Worm (Caenorhabditis elegans): ENCODE data around the gene srh-247.

srh-247 gene

DNA sequence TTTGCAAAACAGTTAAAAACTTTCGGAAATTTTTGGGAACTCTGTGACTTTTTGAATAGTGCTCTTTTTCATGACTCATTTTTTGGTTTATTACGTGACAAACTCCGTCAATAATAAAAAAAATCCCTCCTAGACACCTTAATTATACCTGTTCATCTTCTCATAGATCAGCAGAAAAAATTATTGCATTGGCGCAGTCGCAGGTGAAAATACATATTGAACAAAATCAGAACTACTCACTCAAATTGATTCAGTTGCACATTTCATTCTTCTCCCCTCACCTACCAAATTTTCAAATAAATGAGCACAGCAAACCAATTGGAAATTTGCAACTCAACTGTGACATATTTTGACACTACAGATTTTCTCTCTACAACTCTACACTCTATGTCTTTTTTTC, 41.0 kb downstream of the srh-247 start, which contains the start of gene srh-127:
Gene srh-127 (plus strand): TSS at position 301 of the 400 bp plus-strand sequence.
- no peak for TF ChIP-seq hlh-13 (GFP tag; optimal IDR thresholded peaks at IDR 0.05)
- no peak for TF ChIP-seq unc-3 (GFP tag; conservative IDR thresholded peaks at IDR 0.05)
- no peak for TF ChIP-seq unc-3 (tag; optimal IDR thresholded peaks at IDR 0.05)
- TF ChIP-seq nhr-11 (tag; optimal IDR thresholded peaks at IDR 0.05), result no peak
- no peak for TF ChIP-seq rnt-1 (tag; optimal IDR thresholded peaks at IDR 0.05)
- no peak for TF ChIP-seq F13H6.1 (tag; optimal IDR thresholded peaks at IDR 0.05)
- TF ChIP-seq sox-4 (tag; optimal IDR thresholded peaks at IDR 0.05), result no peak
- TF ChIP-seq tbx-2 (tag; optimal IDR thresholded peaks at IDR 0.05), result no peak
- no peak for TF ChIP-seq ttx-3 (tag; optimal IDR thresholded peaks at IDR 0.05)
- TF ChIP-seq odd-2 (tag; optimal IDR thresholded peaks at IDR 0.05), result no peak
- TF ChIP-seq hlh-8 (tag; optimal IDR thresholded peaks at IDR 0.05), result no peak
- no peak for TF ChIP-seq pat-9 (tag; optimal IDR thresholded peaks at IDR 0.05)
- no peak for TF ChIP-seq mec-3 (tag; optimal IDR thresholded peaks at IDR 0.05; ENCODE audit: borderline replicate concordance)
- TF ChIP-seq zip-5 (tag; optimal IDR thresholded peaks at IDR 0.05), result no peak
- TF ChIP-seq pha-4 (tag; optimal IDR thresholded peaks at IDR 0.05), result no peak
- TF ChIP-seq ets-4 (tag; optimal IDR thresholded peaks at IDR 0.05), result no peak
- TF ChIP-seq pha-2 (tag; optimal IDR thresholded peaks at IDR 0.05), result no peak
- no peak for TF ChIP-seq C38D4.7 (GFP tag; optimal IDR thresholded peaks at IDR 0.05)
- TF ChIP-seq ceh-45 (GFP tag; IDR thresholded peaks at IDR 0.05), result no peak

DNA sequence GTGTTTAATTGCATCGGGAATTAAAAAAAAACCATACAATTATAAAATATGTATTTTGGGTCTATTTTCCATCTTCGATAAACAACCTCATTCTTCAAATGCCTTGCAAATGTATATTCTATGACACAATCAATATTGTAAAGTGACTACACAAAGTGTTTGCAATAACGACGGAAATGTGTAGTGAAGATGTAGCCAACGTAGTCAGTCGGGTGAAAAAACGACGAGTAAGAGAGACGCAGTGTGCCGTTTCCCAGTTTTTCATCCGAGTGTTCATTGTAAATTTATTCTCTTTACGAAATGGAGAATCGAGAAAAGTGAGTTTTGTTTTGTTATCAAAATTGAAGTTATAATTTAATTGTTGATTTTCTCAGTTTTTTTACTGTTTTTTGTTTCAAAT, 42.0 kb downstream of the srh-247 start, which contains the start of gene F37B4.15:
Gene F37B4.15 (plus strand): TSS at position 301 of the 400 bp plus-strand sequence.
- no peak for TF ChIP-seq mec-3 (tag; optimal IDR thresholded peaks at IDR 0.05; ENCODE audit: borderline replicate concordance)

DNA sequence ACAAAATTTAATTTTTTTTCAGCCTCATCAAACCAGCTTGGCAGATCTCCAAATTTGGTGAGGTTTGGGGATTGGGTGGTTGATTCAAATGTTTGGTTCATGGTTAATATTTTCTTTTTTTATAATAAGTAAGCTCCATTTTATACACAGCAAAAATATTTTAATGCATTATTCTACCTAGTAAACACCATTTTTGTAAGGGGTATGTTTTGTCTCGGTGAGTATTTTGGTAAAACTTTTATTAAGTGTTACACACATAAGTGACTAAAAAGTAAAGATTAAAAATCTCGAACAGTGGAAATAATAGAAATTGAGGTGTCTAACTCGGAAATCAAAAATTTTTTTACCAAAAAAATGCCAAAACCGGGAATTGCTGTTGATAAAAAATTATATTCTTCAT, 45.3 kb downstream of the srh-247 start, which contains the start of gene srw-4:
Gene srw-4 (minus strand): TSS at position 101 of the 400 bp plus-strand sequence.
- TF ChIP-seq C38D4.7 (GFP tag; optimal IDR thresholded peaks at IDR 0.05) (no peak), pros-1 (tag; optimal IDR thresholded peaks at IDR 0.05) (no peak), elt-4 (tag; optimal IDR thresholded peaks at IDR 0.05) (no peak), pha-2 (tag; optimal IDR thresholded peaks at IDR 0.05) (no peak), elt-2 (tag; optimal IDR thresholded peaks at IDR 0.05) (no peak), C08G9.2 (tag; optimal IDR thresholded peaks at IDR 0.05) (no peak), K02D7.2 (tag; optimal IDR thresholded peaks at IDR 0.05) (no peak), ceh-14 (tag; optimal IDR thresholded peaks at IDR 0.05) (no peak), ceh-45 (GFP tag; IDR thresholded peaks at IDR 0.05) (no peak), nfya-1 (tag; optimal IDR thresholded peaks at IDR 0.05) (no peak)

DNA sequence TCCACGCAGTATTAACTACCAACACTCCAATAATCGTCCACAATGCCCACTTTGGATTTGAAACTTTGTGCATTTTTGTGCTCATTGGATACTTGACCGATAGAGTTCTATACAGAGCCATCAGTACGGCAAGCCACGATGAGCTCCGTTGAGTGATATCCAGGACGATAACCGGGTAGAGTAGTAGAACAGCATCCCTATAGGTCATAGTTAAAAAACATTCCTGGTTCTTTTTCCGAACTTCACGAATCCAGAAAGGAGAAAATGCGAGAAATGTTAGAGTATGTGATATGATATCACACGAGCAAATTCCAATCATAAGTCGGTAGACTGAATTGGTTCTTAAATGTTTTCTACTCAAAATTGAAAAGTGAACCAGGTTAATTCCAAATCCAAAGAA, 45.7 kb downstream of the srh-247 start:
- TF ChIP-seq rnt-1 (tag; optimal IDR thresholded peaks at IDR 0.05), result no peak
- no peak for TF ChIP-seq ahr-1 (tag; optimal IDR thresholded peaks at IDR 0.05)
- TF ChIP-seq npax-4 (tag; optimal IDR thresholded peaks at IDR 0.05), result no peak
- no peak for TF ChIP-seq ceh-34 (tag; optimal IDR thresholded peaks at IDR 0.05)

DNA sequence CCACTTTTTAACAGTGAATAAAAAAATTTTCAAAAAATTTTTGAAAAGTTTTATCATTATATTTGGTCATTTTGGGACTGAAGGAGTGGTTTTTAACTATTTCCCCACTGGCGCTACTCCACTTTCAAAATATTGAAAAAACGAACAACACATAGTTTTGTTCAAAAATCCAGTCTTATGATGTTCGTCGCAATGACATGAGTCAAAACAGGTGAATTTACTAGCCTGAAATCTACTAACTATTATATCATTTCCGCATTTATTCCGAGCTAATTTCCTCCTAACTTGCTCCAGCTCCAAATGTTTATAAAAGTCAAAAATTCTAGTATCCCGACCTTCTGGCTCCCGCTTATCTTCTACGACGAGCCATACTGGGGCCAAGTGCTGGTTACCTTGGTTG, 49.6 kb downstream of the srh-247 start, which contains the start of gene sre-24:
Gene sre-24 (plus strand): TSS at position 301 of the 400 bp plus-strand sequence.
- TF ChIP-seq pqm-1 (tag; optimal IDR thresholded peaks at IDR 0.05) (no peak), madf-2 (tag; optimal IDR thresholded peaks at IDR 0.05) (no peak), elt-4 (tag; optimal IDR thresholded peaks at IDR 0.05) (no peak), pha-4 (tag; optimal IDR thresholded peaks at IDR 0.05) (no peak), unc-3 (GFP tag; conservative IDR thresholded peaks at IDR 0.05) (no peak), unc-3 (tag; optimal IDR thresholded peaks at IDR 0.05) (no peak), Y22D7AL.16 (tag; optimal IDR thresholded peaks at IDR 0.05) (no peak), unc-42 (tag; optimal IDR thresholded peaks at IDR 0.05) (no peak), hlh-30 (tag; optimal IDR thresholded peaks at IDR 0.05; ENCODE audit: insufficient read depth) (no peak), ceh-6 (GFP tag; optimal IDR thresholded peaks at IDR 0.05) (no peak)

Measured in whole organism, late embryonic.